Worm (Caenorhabditis elegans) whole organism, L1 larva: ENCODE results near the gene C18H2.5.

Experiments used
- C04F5.9 ChIP-seq: sonication (generic microtip); optimal IDR thresholded peaks from 2 replicates; lab custom pipeline; 2016; ENCODE audit warnings: missing genetic modification characterization, missing compliant biosample characterization
- C16A3.4 ChIP-seq: fragments of 150-350 bp; optimal IDR thresholded peaks from 2 replicates; lab custom pipeline; 2014; ENCODE audit warnings: missing biosample characterization, missing genetic modification characterization
- C34B4.2 ChIP-seq: sonication (generic microtip); optimal IDR thresholded peaks from 2 replicates; lab custom pipeline; 2017; ENCODE audit warnings: mild to moderate bottlenecking, missing genetic modification characterization, missing compliant biosample characterization
- aha-1 ChIP-seq: fragments of 150-350 bp; optimal IDR thresholded peaks from 2 replicates; lab custom pipeline; 2014; ENCODE audit warnings: missing biosample characterization, missing genetic modification characterization
- ceh-63 ChIP-seq: fragments of 200-800 bp; sonication (Bioruptor generic); optimal IDR thresholded peaks from 2 replicates; lab custom pipeline; 2018; ENCODE audit warnings: mild to moderate bottlenecking, missing genetic modification characterization, missing compliant biosample characterization
- ceh-90 ChIP-seq: sonication (generic microtip); optimal IDR thresholded peaks from 2 replicates; lab custom pipeline; 2016; ENCODE audit warnings: missing genetic modification characterization, missing compliant biosample characterization
- dpl-1 ChIP-seq, 3 experiments: fragments of 150-350 bp in 2 of 3; sonication (generic microtip) in 1 of 3; optimal IDR thresholded peaks; 2 replicates each; lab custom pipeline; 2014 to 2017; ENCODE audit warnings: missing biosample characterization in 3 of 3, missing genetic modification characterization in 3 of 3, missing genetic modification reagents in 3 of 3
- egl-13 ChIP-seq: sonication (generic microtip); optimal IDR thresholded peaks from 2 replicates; lab custom pipeline; 2016; ENCODE audit warnings: missing genotype, missing genetic modification reagents, missing genetic modification characterization, missing compliant biosample characterization
- ets-5 ChIP-seq: fragments of 200-800 bp; sonication (Bioruptor generic); IDR thresholded peaks from 2 replicates; pipeline ENCODE4 v1.3.6; 2022; ENCODE audit warnings: missing genetic modification characterization, missing compliant biosample characterization
- fkh-8 ChIP-seq: sonication (generic microtip); optimal IDR thresholded peaks from 2 replicates; lab custom pipeline; 2016; ENCODE audit warnings: mild to moderate bottlenecking, missing genetic modification characterization, missing compliant biosample characterization
- hlh-17 ChIP-seq: fragments of 200-800 bp; sonication (Bioruptor generic); optimal IDR thresholded peaks from 2 replicates; lab custom pipeline; 2018; ENCODE audit warnings: missing genetic modification characterization, mild to moderate bottlenecking, missing compliant biosample characterization, moderate library complexity, borderline replicate concordance
- jun-1 ChIP-seq: fragments of 150-350 bp; optimal IDR thresholded peaks from 2 replicates; lab custom pipeline; 2014; ENCODE audit warnings: missing biosample characterization, missing genetic modification reagents, missing genetic modification characterization
- lin-13 ChIP-seq: fragments of 150-350 bp; optimal IDR thresholded peaks from 2 replicates; lab custom pipeline; 2014; ENCODE audit warnings: missing biosample characterization, missing genetic modification reagents, missing genetic modification characterization
- lin-14 ChIP-seq: fragments of 200-800 bp; sonication (Bioruptor generic); optimal IDR thresholded peaks from 2 replicates; lab custom pipeline; 2018; ENCODE audit warnings: mild to moderate bottlenecking, missing genetic modification characterization, moderate library complexity, missing compliant biosample characterization
- lin-39 ChIP-seq: fragments of 150-350 bp; optimal IDR thresholded peaks from 2 replicates; lab custom pipeline; 2014; ENCODE audit warnings: missing biosample characterization, missing genetic modification reagents, missing genetic modification characterization
- lsy-2 ChIP-seq, 2 experiments: fragments of 150-350 bp; optimal IDR thresholded peaks; 2 replicates each; lab custom pipeline; 2014; ENCODE audit warnings: missing biosample characterization in 2 of 2, missing genetic modification characterization in 2 of 2
- mdl-1 ChIP-seq, 2 experiments: fragments of 150-350 bp; optimal IDR thresholded peaks; 2 replicates each; lab custom pipeline; 2014 to 2017; ENCODE audit warnings: missing biosample characterization in 2 of 2, missing genetic modification characterization in 2 of 2, inconsistent platforms in 1 of 2
- mep-1 ChIP-seq: fragments of 150-350 bp; optimal IDR thresholded peaks from 2 replicates; lab custom pipeline; 2014; ENCODE audit warnings: missing biosample characterization, missing genetic modification characterization
- nhr-11 ChIP-seq: fragments of 150-350 bp; optimal IDR thresholded peaks from 2 replicates; lab custom pipeline; 2014; ENCODE audit warnings: missing biosample characterization, missing genetic modification characterization
- nhr-12 ChIP-seq: sonication (generic microtip); optimal IDR thresholded peaks from 2 replicates; lab custom pipeline; 2017; ENCODE audit warnings: missing biosample characterization, missing genetic modification characterization
- nhr-19 ChIP-seq: fragments of 200-800 bp; sonication (Bioruptor generic); conservative IDR thresholded peaks from 2 replicates; pipeline ENCODE4 v1.3.6; 2022; ENCODE audit warnings: missing genetic modification characterization, missing compliant biosample characterization
- nhr-28 ChIP-seq: fragments of 150-350 bp; optimal IDR thresholded peaks from 2 replicates; lab custom pipeline; 2014; ENCODE audit warnings: missing biosample characterization, missing genetic modification characterization
- nhr-47 ChIP-seq: sonication (generic microtip); optimal IDR thresholded peaks from 2 replicates; lab custom pipeline; 2016; ENCODE audit warnings: mild to moderate bottlenecking, missing genetic modification characterization, moderate library complexity, missing compliant biosample characterization
- nhr-85 ChIP-seq: sonication (generic microtip); peaks from one replicate; lab custom pipeline; 2016; ENCODE audit warnings: missing genetic modification characterization, inconsistent platforms, missing compliant biosample characterization
- nhr-90 ChIP-seq: sonication (generic microtip); optimal IDR thresholded peaks from 2 replicates; lab custom pipeline; 2016; ENCODE audit warnings: mild to moderate bottlenecking, missing genetic modification characterization, missing compliant biosample characterization; ENCODE audit not compliant: poor library complexity
- rnt-1 ChIP-seq: sonication (generic microtip); optimal IDR thresholded peaks from 2 replicates; lab custom pipeline; 2016; ENCODE audit warnings: mild to moderate bottlenecking, missing genetic modification characterization, moderate library complexity, missing compliant biosample characterization
- skn-1 ChIP-seq: fragments of 150-350 bp; optimal IDR thresholded peaks from 2 replicates; lab custom pipeline; 2014; ENCODE audit warnings: missing biosample characterization, missing genetic modification characterization
- snpc-4 ChIP-seq: fragments of 150-350 bp; optimal IDR thresholded peaks from 2 replicates; lab custom pipeline; 2014; ENCODE audit warnings: missing biosample characterization, missing genetic modification characterization
- swsn-7 ChIP-seq: sonication (generic microtip); optimal IDR thresholded peaks from 2 replicates; lab custom pipeline; 2016; ENCODE audit warnings: missing genetic modification characterization, missing compliant biosample characterization
- tbx-2 ChIP-seq: sonication (generic microtip); optimal IDR thresholded peaks from 2 replicates; lab custom pipeline; 2016; ENCODE audit warnings: missing genetic modification characterization, missing compliant biosample characterization
- unc-62 ChIP-seq: fragments of 150-350 bp; optimal IDR thresholded peaks from 2 replicates; lab custom pipeline; 2014; ENCODE audit warnings: missing biosample characterization, missing genetic modification reagents, missing genetic modification characterization
- unc-98 ChIP-seq: fragments of 200-800 bp; sonication (Bioruptor generic); IDR thresholded peaks from 2 replicates; pipeline ENCODE4 v1.3.6; 2022; ENCODE audit warnings: missing genetic modification characterization, missing compliant biosample characterization
- xbp-1 ChIP-seq: sonication (generic microtip); optimal IDR thresholded peaks from 2 replicates; lab custom pipeline; 2016; ENCODE audit warnings: missing genetic modification characterization, missing compliant biosample characterization
- zag-1 ChIP-seq: fragments of 150-350 bp; optimal IDR thresholded peaks from 2 replicates; lab custom pipeline; 2014; ENCODE audit warnings: missing biosample characterization, missing genetic modification characterization
- zip-4 ChIP-seq: fragments of 200-800 bp; sonication (Bioruptor generic); optimal IDR thresholded peaks from 2 replicates; lab custom pipeline; 2018; ENCODE audit warnings: mild to moderate bottlenecking, missing genetic modification characterization, moderate library complexity, missing compliant biosample characterization
- ztf-11 ChIP-seq, 2 experiments: sonication (generic microtip); optimal IDR thresholded peaks; 2 replicates each; lab custom pipeline; 2016 to 2017; ENCODE audit warnings: missing genetic modification characterization in 2 of 2, missing biosample characterization in 1 of 2, missing compliant biosample characterization in 1 of 2
- ztf-4 ChIP-seq: fragments of 150-350 bp; optimal IDR thresholded peaks from 2 replicates; lab custom pipeline; 2014; ENCODE audit warnings: missing biosample characterization, missing genetic modification characterization

Gene C18H2.5

DNA sequence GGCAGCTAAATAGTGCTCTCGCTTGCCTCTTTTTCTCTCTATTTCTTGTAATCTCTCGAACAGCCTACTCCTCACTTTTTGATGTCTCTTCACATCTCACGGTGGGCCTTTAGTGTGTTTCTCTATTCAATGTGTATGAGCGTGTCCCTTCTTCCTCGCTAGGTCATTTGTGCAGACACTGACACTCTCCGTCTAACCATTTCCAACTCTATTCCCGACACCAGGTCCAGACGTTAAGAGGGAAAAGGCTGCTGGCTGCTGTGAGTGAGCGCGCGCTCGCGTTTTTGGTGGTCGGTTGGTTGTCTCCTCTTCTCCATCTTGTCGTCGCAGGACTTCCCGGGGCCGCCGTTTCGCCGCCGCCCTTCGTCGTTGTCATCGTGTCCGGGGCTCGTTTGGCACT lies 34.7 kb downstream of the C18H2.5 start (continued):
- TF ChIP-seq lin-39 (tag; lab: Kevin White, UChicago) (no peak), tbx-2 (tag; lab: Kevin White, UChicago) (peak; percentile 47), lin-14 (GFP tag; lab: Kevin White, UChicago) (peak; percentile 94), ets-5 (GFP tag; lab: Robert Waterston, UW) (no peak), C34B4.2 (tag; lab: Kevin White, UChicago) (no peak), nhr-85 (tag; lab: Kevin White, UChicago) (no peak)

DNA sequence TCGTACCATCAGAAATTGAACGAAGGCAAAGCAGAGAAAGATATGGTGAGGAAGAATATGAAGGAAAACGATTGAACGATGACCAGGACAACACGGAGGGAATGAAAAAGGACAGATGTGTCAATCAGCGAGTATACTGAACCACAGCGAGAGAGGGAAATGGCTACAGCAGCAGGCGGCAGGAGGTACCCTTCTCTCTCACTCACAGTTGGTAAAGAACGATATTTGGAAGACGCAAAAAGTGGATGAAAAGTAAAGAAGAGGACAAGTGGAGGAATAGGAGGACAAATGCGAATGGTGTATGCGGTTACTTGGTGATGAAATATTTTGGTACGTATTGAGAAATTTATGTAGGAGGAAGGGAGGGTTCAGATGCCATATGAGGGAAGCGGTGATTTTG lies 37.7 kb downstream of the C18H2.5 start, which contains the start of gene ZK783.7:
Gene ZK783.7, plus strand, starts transcription at position 246 of the 400 bp plus-strand sequence.
- TF ChIP-seq ztf-11 (tag; optimal IDR thresholded peaks at IDR 0.05; lab: Kevin White, UChicago) (peak in 1 of 2 experiments; percentile 26), nhr-85 (tag; lab: Kevin White, UChicago) (peak; percentile 6), rnt-1 (no peak)

DNA sequence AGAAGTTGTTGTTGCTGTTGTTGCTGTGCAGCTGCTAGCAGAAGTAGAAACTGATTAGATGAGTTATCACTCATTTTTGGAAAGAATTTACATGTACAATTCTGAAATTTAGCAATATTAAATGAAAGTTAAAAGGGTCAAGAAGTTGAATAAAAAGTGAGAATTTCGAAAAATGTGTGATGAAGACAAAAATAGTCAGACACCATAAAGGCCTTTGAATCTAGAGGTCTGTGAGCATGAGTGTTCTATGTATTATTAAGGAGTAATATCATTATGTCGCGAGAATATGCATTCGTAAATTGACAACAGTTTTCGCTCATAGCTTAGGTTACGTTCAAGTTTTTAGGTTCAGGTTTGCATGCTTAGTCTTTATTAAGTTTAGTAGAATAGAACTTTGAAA lies 38.2 kb downstream of the C18H2.5 start, which contains the start of gene baz-2:
Gene baz-2, minus strand, starts transcription at position 101 of the 400 bp plus-strand sequence.
- TF ChIP-seq snpc-4 (tag; lab: Kevin White, UChicago): no peak
- TF ChIP-seq zip-4 (GFP tag; lab: Kevin White, UChicago): no peak
- TF ChIP-seq zag-1 (tag; lab: Kevin White, UChicago): no peak

DNA sequence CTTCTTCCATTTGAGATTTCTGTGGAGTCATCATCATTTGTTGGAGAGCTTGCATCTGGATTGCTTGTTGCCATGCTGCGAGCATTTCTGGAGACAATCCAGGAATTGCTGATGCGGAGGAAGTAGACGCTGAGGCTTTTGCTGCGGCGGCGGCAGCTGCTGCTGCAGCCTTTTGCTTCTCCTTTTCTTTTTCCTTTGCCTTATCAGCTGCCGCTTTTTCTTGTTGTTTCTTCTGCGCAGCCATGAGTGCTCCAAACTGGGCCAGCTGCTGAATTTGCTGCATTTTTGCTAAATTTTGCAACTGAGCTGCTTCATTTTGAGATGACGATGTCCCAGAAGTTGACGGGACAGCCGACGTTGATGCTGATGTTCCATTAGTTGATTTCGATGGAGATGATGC lies 38.7 kb downstream of the C18H2.5 start:
- TF ChIP-seq zag-1 (tag; lab: Kevin White, UChicago): no peak
- no peak for TF ChIP-seq unc-98
- TF ChIP-seq ceh-63 (GFP tag; lab: Kevin White, UChicago): no peak
- no peak for TF ChIP-seq aha-1 (tag; lab: Kevin White, UChicago)
- TF ChIP-seq dpl-1 (GFP tag; optimal IDR thresholded peaks at IDR 0.05; lab: Kevin White, UChicago): no peak
- TF ChIP-seq nhr-19 (GFP tag; lab: Robert Waterston, UW): no peak
- no peak for TF ChIP-seq unc-62
- no peak for TF ChIP-seq xbp-1 (tag; lab: Kevin White, UChicago)
- no peak for TF ChIP-seq jun-1 (tag; lab: Kevin White, UChicago)
- no peak for TF ChIP-seq C16A3.4 (tag; lab: Kevin White, UChicago)
- no peak for TF ChIP-seq fkh-8
- no peak for TF ChIP-seq ceh-90 (tag; lab: Kevin White, UChicago)
- TF ChIP-seq mep-1 (tag; lab: Kevin White, UChicago): no peak
- no peak for TF ChIP-seq snpc-4 (tag; lab: Kevin White, UChicago)
- TF ChIP-seq egl-13 (tag; lab: Kevin White, UChicago): no peak
- no peak for TF ChIP-seq nhr-90
- no peak for TF ChIP-seq lin-13 (GFP tag; lab: Kevin White, UChicago)

DNA sequence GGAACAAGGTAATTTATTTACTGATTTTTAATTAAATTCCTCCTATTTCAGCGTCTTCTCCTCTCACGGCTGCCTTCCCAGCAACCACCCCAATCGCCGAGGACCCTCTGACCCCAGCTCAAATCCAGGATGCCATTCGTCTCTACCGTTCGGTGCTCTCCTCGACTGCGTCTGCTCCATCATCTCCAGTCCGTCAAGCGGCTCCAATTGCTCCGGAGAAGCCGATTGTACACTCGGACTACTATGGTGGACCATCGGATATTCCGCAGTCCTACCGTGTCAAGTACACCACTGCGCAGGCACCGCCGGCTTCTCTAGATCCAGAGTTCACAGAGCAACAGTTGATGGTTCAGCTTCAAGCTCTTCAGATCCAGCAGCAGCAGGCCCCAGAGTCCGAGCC lies 45.3 kb downstream of the C18H2.5 start:
- TF ChIP-seq nhr-11 (tag; lab: Kevin White, UChicago): no peak
- no peak for TF ChIP-seq nhr-47
- no peak for TF ChIP-seq ztf-4 (tag; lab: Kevin White, UChicago)
- no peak for TF ChIP-seq C04F5.9 (tag; lab: Kevin White, UChicago)
- no peak for TF ChIP-seq lsy-2 (tag; optimal IDR thresholded peaks at IDR 0.05; lab: Kevin White, UChicago)
- no peak for TF ChIP-seq swsn-7 (tag; lab: Kevin White, UChicago)
- TF ChIP-seq nhr-12 (tag; lab: Kevin White, UChicago): no peak
- no peak for TF ChIP-seq nhr-19 (GFP tag; lab: Robert Waterston, UW)
- TF ChIP-seq hlh-17: no peak
- TF ChIP-seq skn-1: no peak
- no peak for TF ChIP-seq nhr-28
- no peak for TF ChIP-seq mdl-1 (tag; optimal IDR thresholded peaks at IDR 0.05; lab: Kevin White, UChicago)
- TF ChIP-seq ets-5 (GFP tag; lab: Robert Waterston, UW): no peak
